Worm (Caenorhabditis elegans) whole organism, L4 larva: ENCODE measurements around the gene stdh-2.

Experiments
- F49E8.2 ChIP-seq: sonication (generic microtip); optimal IDR thresholded peaks from 2 replicates; lab custom pipeline; 2016; ENCODE audit warnings: missing compliant biosample characterization, mild to moderate bottlenecking, missing genetic modification characterization, borderline replicate concordance
- ces-1 ChIP-seq: fragments of 150-350 bp; sonication (generic microtip); optimal IDR thresholded peaks from 4 replicates; lab custom pipeline; 2014; ENCODE audit warnings: missing biosample characterization, missing genetic modification reagents, missing genetic modification characterization
- dve-1 ChIP-seq: sonication (generic microtip); optimal IDR thresholded peaks from 2 replicates; lab custom pipeline; 2017; ENCODE audit warnings: antibody characterized with exemption, mild to moderate bottlenecking, missing genetic modification characterization, missing compliant biosample characterization; ENCODE audit not compliant: insufficient read depth
- lin-38 ChIP-seq: fragments of 200-800 bp; sonication (Bioruptor generic); IDR thresholded peaks from 2 replicates; pipeline ENCODE4 v1.3.6; 2022; ENCODE audit warnings: missing genetic modification reagents, missing genetic modification characterization, missing compliant biosample characterization
- lin-39 ChIP-seq: fragments of 150-350 bp; optimal IDR thresholded peaks from 2 replicates; lab custom pipeline; 2014; ENCODE audit warnings: missing biosample characterization, missing genetic modification reagents, missing genetic modification characterization
- mdl-1 ChIP-seq, 2 experiments: fragments of 150-350 bp in 1 of 2; sonication (generic microtip) in 1 of 2; optimal IDR thresholded peaks; 2 replicates each; lab custom pipeline; 2014 to 2017; ENCODE audit warnings: missing biosample characterization in 2 of 2, missing genetic modification characterization in 2 of 2
- nhr-111 ChIP-seq: fragments of 200-800 bp; sonication (Bioruptor generic); optimal IDR thresholded peaks from 2 replicates; lab custom pipeline; 2018; ENCODE audit warnings: mild to moderate bottlenecking, missing genetic modification characterization, missing compliant biosample characterization
- pqm-1 ChIP-seq: sonication (generic microtip); optimal IDR thresholded peaks from 2 replicates; lab custom pipeline; 2017; ENCODE audit warnings: missing biosample characterization, missing genetic modification characterization
- zfp-3 ChIP-seq: fragments of 200-800 bp; sonication (Bioruptor generic); conservative IDR thresholded peaks from 2 replicates; pipeline ENCODE4 v1.3.6; 2022; ENCODE audit warnings: missing genetic modification reagents, missing genetic modification characterization, missing compliant biosample characterization
- zip-2 ChIP-seq: fragments of 150-350 bp; optimal IDR thresholded peaks from 2 replicates; lab custom pipeline; 2014; ENCODE audit warnings: missing biosample characterization, missing genetic modification characterization
- ztf-7 ChIP-seq: fragments of 150-350 bp; optimal IDR thresholded peaks from 2 replicates; lab custom pipeline; 2014; ENCODE audit warnings: missing biosample characterization, missing genetic modification characterization

DNA sequence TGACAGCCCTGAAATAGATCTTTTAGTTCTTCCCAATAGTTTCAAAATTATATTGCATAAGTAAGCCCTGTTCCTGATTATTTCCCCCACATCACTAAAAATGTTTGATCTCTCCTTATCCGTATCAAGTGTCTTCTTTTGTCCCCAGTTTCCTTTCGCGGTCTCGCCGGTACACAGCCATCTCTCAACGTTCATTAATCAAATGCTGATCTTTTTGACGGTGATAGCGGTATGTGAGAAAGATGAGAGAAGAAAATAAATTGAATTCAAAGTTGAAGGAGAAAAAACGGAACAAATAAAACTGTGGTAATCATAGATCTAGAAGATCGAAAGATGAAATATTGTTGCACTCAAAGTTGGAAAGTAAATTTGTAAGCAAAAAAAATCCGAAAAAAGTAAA, 12.4 kb upstream of the stdh-2 start:
- TF ChIP-seq dve-1 (tag; lab: Kevin White, UChicago) (no peak), F49E8.2 (tag; lab: Kevin White, UChicago) (no peak), pqm-1 (tag; lab: Kevin White, UChicago) (no peak), ces-1 (no peak), mdl-1 (tag; optimal IDR thresholded peaks at IDR 0.05; lab: Kevin White, UChicago) (no peak), ztf-7 (tag; lab: Kevin White, UChicago) (no peak), zip-2 (tag; lab: Kevin White, UChicago) (no peak), zfp-3 (GFP tag; lab: Robert Waterston, UW) (no peak), nhr-111 (no peak), lin-39 (tag; lab: Kevin White, UChicago) (no peak), lin-38 (GFP tag; lab: Robert Waterston, UW) (no peak)
